Fruit fly (Drosophila melanogaster) whole organism, embryonic: Measurements from ENCODE around the gene Neu2.

Source experiments
- Aef1 ChIP-seq: fragments of 200-800 bp; sonication (Bioruptor generic); IDR thresholded peaks from 3 replicates; pipeline ENCODE4 v1.3.6; 2022; ENCODE audit warnings: missing biosample characterization, missing genetic modification characterization
- Atf6 ChIP-seq: fragments of 200-800 bp; sonication (Bioruptor generic); IDR thresholded peaks from 2 replicates; pipeline ENCODE4 v1.3.6; 2022; ENCODE audit warnings: missing biosample characterization, missing genetic modification characterization
- B-H2 ChIP-seq: fragments of 200-800 bp; sonication (Bioruptor generic); optimal IDR thresholded peaks from 2 replicates; lab custom pipeline; 2018; ENCODE audit warnings: missing biosample characterization, mild to moderate bottlenecking, missing genetic modification characterization
- Blimp-1 ChIP-seq: fragments of 200-800 bp; sonication (Bioruptor generic); optimal IDR thresholded peaks from 3 replicates; lab custom pipeline; 2018; ENCODE audit warnings: missing biosample characterization, missing genetic modification characterization, mild to moderate bottlenecking, moderate library complexity, missing genetic modification reagents
- CG10209 ChIP-seq: fragments of 200-800 bp; sonication (Bioruptor generic); optimal IDR thresholded peaks from 3 replicates; lab custom pipeline; 2017; ENCODE audit warnings: missing biosample characterization, mild to moderate bottlenecking, missing genetic modification characterization, missing genetic modification reagents
- CG11093 ChIP-seq: fragments of 200-800 bp; sonication (Bioruptor generic); IDR thresholded peaks from 3 replicates; pipeline ENCODE4 v1.3.6; 2022; ENCODE audit warnings: missing biosample characterization, missing genetic modification characterization
- CG12104 ChIP-seq: fragments of 200-800 bp; sonication (Bioruptor generic); optimal IDR thresholded peaks from 3 replicates; lab custom pipeline; 2016; ENCODE audit warnings: missing biosample characterization, missing genetic modification characterization
- CG13894 ChIP-seq: fragments of 200-800 bp; sonication (Bioruptor generic); optimal IDR thresholded peaks from 3 replicates; lab custom pipeline; 2018; ENCODE audit warnings: missing biosample characterization, mild to moderate bottlenecking, missing genetic modification characterization, moderate library complexity
- CG14667 ChIP-seq: fragments of 200-800 bp; sonication (Bioruptor generic); IDR thresholded peaks from 2 replicates; pipeline ENCODE4 v1.3.6; 2022; ENCODE audit warnings: missing biosample characterization, missing genetic modification characterization
- CG15479 ChIP-seq: fragments of 200-800 bp; sonication (Bioruptor generic); optimal IDR thresholded peaks from 3 replicates; lab custom pipeline; 2019; ENCODE audit warnings: missing biosample characterization, mild to moderate bottlenecking, missing genetic modification characterization, moderate library complexity
- CG15696 ChIP-seq: fragments of 200-800 bp; sonication (Bioruptor generic); optimal IDR thresholded peaks from 2 replicates; lab custom pipeline; 2019; ENCODE audit warnings: missing biosample characterization, mild to moderate bottlenecking, missing genetic modification characterization, moderate library complexity
- CG2116 ChIP-seq: fragments of 200-800 bp; sonication (Bioruptor generic); optimal IDR thresholded peaks from 3 replicates; lab custom pipeline; 2018; ENCODE audit warnings: missing biosample characterization, mild to moderate bottlenecking, missing genetic modification characterization
- CG33557 ChIP-seq: fragments of 200-800 bp; sonication (Bioruptor generic); optimal IDR thresholded peaks from 2 replicates; lab custom pipeline; 2019; ENCODE audit warnings: missing biosample characterization, mild to moderate bottlenecking, missing genetic modification characterization, moderate library complexity
- CG34376 ChIP-seq: fragments of 200-800 bp; sonication (Bioruptor generic); optimal IDR thresholded peaks from 2 replicates; lab custom pipeline; 2018; ENCODE audit warnings: missing biosample characterization, mild to moderate bottlenecking, missing genetic modification characterization
- CG3847 ChIP-seq: fragments of 200-800 bp; sonication (Bioruptor generic); IDR thresholded peaks from 2 replicates; pipeline ENCODE4 v1.3.6; 2022; ENCODE audit warnings: missing biosample characterization, missing genetic modification characterization
- CG4360 ChIP-seq: fragments of 200-800 bp; sonication (Bioruptor generic); IDR thresholded peaks from 2 replicates; pipeline ENCODE4 v1.3.6; 2022; ENCODE audit warnings: missing biosample characterization, missing genetic modification characterization
- CG4820 ChIP-seq: fragments of 200-800 bp; sonication (Bioruptor generic); optimal IDR thresholded peaks from 3 replicates; lab custom pipeline; 2016; ENCODE audit warnings: missing biosample characterization, missing genetic modification characterization
- CG6654 ChIP-seq: fragments of 200-800 bp; sonication (Bioruptor generic); optimal IDR thresholded peaks from 2 replicates; lab custom pipeline; 2017; ENCODE audit warnings: missing biosample characterization, mild to moderate bottlenecking, missing genetic modification characterization
- CG6813 ChIP-seq: fragments of 200-800 bp; sonication (Bioruptor generic); optimal IDR thresholded peaks from 2 replicates; lab custom pipeline; 2017; ENCODE audit warnings: missing biosample characterization, missing genetic modification characterization, mild to moderate bottlenecking, moderate library complexity, missing genetic modification reagents
- CG6854 ChIP-seq: fragments of 200-800 bp; sonication (Bioruptor generic); optimal IDR thresholded peaks from 3 replicates; lab custom pipeline; 2017; ENCODE audit warnings: missing biosample characterization, mild to moderate bottlenecking, missing genetic modification characterization
- CG8388 ChIP-seq: fragments of 200-800 bp; sonication (Bioruptor generic); optimal IDR thresholded peaks from 2 replicates; lab custom pipeline; 2019; ENCODE audit warnings: missing biosample characterization, mild to moderate bottlenecking, missing genetic modification characterization, moderate library complexity
- CG8944 ChIP-seq: fragments of 200-800 bp; sonication (Bioruptor generic); optimal IDR thresholded peaks from 3 replicates; lab custom pipeline; 2016; ENCODE audit warnings: missing biosample characterization, missing genetic modification characterization
- CG9876 ChIP-seq: fragments of 200-800 bp; sonication (Bioruptor generic); optimal IDR thresholded peaks from 2 replicates; lab custom pipeline; 2016; ENCODE audit warnings: missing biosample characterization, missing genetic modification characterization
- Dip3 ChIP-seq: fragments of 200-800 bp; sonication (Bioruptor generic); optimal IDR thresholded peaks from 3 replicates; lab custom pipeline; 2016; ENCODE audit warnings: missing biosample characterization, missing genetic modification characterization
- Dll ChIP-seq: fragments of 200-800 bp; sonication (Bioruptor generic); IDR thresholded peaks from 4 replicates; pipeline ENCODE4 v1.3.6; 2022; ENCODE audit warnings: missing biosample characterization, missing genetic modification characterization; ENCODE audit not compliant: partially characterized antibody
- Eip74EF ChIP-seq, 2 experiments: fragments of 200-800 bp in 1 of 2; fragments of >200 bp in 1 of 2; sonication (Bioruptor generic) in 1 of 2; optimal IDR thresholded peaks; 2 replicates each; lab custom pipeline; 2017 to 2019; ENCODE audit warnings: missing biosample characterization in 2 of 2, missing genetic modification characterization in 2 of 2, mild to moderate bottlenecking in 1 of 2, moderate library complexity in 1 of 2
- Fer2 ChIP-seq: fragments of 200-800 bp; sonication (Bioruptor generic); optimal IDR thresholded peaks from 2 replicates; lab custom pipeline; 2018; ENCODE audit warnings: missing biosample characterization, mild to moderate bottlenecking, missing genetic modification characterization, moderate library complexity
- MTF-1 ChIP-seq: fragments of 200-800 bp; sonication (Bioruptor generic); optimal IDR thresholded peaks from 2 replicates; lab custom pipeline; 2018; ENCODE audit warnings: missing biosample characterization, mild to moderate bottlenecking, missing genetic modification characterization, borderline replicate concordance
- NC2β ChIP-seq: fragments of 200-800 bp; sonication (Bioruptor generic); optimal IDR thresholded peaks from 2 replicates; lab custom pipeline; 2016; ENCODE audit warnings: missing biosample characterization, missing genetic modification characterization
- PHDP ChIP-seq: fragments of 200-800 bp; sonication (Bioruptor generic); optimal IDR thresholded peaks from 3 replicates; lab custom pipeline; 2018; ENCODE audit warnings: missing biosample characterization, mild to moderate bottlenecking, missing genetic modification characterization, moderate library complexity
- Six4 ChIP-seq: fragments of 200-800 bp; sonication (Bioruptor generic); optimal IDR thresholded peaks from 2 replicates; lab custom pipeline; 2016; ENCODE audit warnings: missing biosample characterization, missing genetic modification characterization
- Sry-δ ChIP-seq: fragments of 200-800 bp; sonication (Bioruptor generic); optimal IDR thresholded peaks from 2 replicates; lab custom pipeline; 2016; ENCODE audit warnings: missing biosample characterization, missing genetic modification characterization
- abd-A ChIP-seq: fragments of 200-800 bp; sonication (Bioruptor generic); optimal IDR thresholded peaks from 3 replicates; lab custom pipeline; 2019; ENCODE audit warnings: missing biosample characterization, mild to moderate bottlenecking, missing genetic modification characterization, moderate library complexity
- danr ChIP-seq: fragments of 200-800 bp; sonication (Bioruptor generic); IDR thresholded peaks from 2 replicates; pipeline ENCODE4 v1.3.6; 2022; ENCODE audit warnings: missing biosample characterization, missing genetic modification characterization
- dmrt99B ChIP-seq: fragments of 200-800 bp; sonication (Bioruptor generic); optimal IDR thresholded peaks from 2 replicates; lab custom pipeline; 2018; ENCODE audit warnings: missing biosample characterization, mild to moderate bottlenecking, missing genetic modification characterization, moderate library complexity
- dysf ChIP-seq: fragments of 200-800 bp; sonication (Bioruptor generic); IDR thresholded peaks from 3 replicates; pipeline ENCODE4 v1.3.6; 2022; ENCODE audit warnings: missing biosample characterization, missing genetic modification characterization
- esg ChIP-seq: fragments of 200-800 bp; sonication (Bioruptor generic); conservative IDR thresholded peaks from 2 replicates; pipeline ENCODE4 v1.3.6; 2022; ENCODE audit warnings: missing biosample characterization, missing genetic modification characterization
- maf-S ChIP-seq: fragments of 200-800 bp; sonication (Bioruptor generic); optimal IDR thresholded peaks from 2 replicates; lab custom pipeline; 2016; ENCODE audit warnings: missing biosample characterization, missing genetic modification characterization
- nerfin-1 ChIP-seq: fragments of 200-800 bp; sonication (Bioruptor generic); optimal IDR thresholded peaks from 3 replicates; lab custom pipeline; 2019; ENCODE audit warnings: missing biosample characterization, mild to moderate bottlenecking, missing genetic modification characterization, moderate library complexity
- nmo ChIP-seq: fragments of 200-800 bp; sonication (Bioruptor generic); optimal IDR thresholded peaks from 2 replicates; lab custom pipeline; 2018; ENCODE audit warnings: missing biosample characterization, mild to moderate bottlenecking, missing genetic modification characterization, moderate library complexity
- prd ChIP-seq, 3 experiments: fragments of >200 bp in 2 of 3; fragments of 200-800 bp in 1 of 3; sonication (Bioruptor generic) in 1 of 3; optimal IDR thresholded peaks in 2 of 3; IDR thresholded peaks in 1 of 3; 2 replicates in 2 of 3; 3 replicates in 1 of 3; pipeline versions ENCODE4 v1.3.6 to Lab custom; 2017 to 2022; ENCODE audit warnings: missing biosample characterization in 1 of 3, missing genetic modification characterization in 1 of 3
- psq ChIP-seq: fragments of 200-800 bp; sonication (Bioruptor generic); optimal IDR thresholded peaks from 2 replicates; lab custom pipeline; 2017; ENCODE audit warnings: missing biosample characterization, missing genetic modification characterization
- scrt ChIP-seq: fragments of 200-800 bp; sonication (Bioruptor generic); optimal IDR thresholded peaks from 2 replicates; lab custom pipeline; 2018; ENCODE audit warnings: missing biosample characterization, mild to moderate bottlenecking, missing genetic modification characterization, moderate library complexity
- toy ChIP-seq: fragments of 200-800 bp; sonication (Bioruptor generic); IDR thresholded peaks from 2 replicates; pipeline ENCODE4 v1.3.6; 2022; ENCODE audit warnings: missing biosample characterization, missing genetic modification characterization
- trem ChIP-seq: fragments of 200-800 bp; optimal IDR thresholded peaks from 3 replicates; lab custom pipeline; 2019; ENCODE audit warnings: missing biosample characterization, mild to moderate bottlenecking, missing genetic modification characterization, moderate library complexity
- unc-4 ChIP-seq: fragments of 200-800 bp; sonication (Bioruptor generic); IDR thresholded peaks from 2 replicates; pipeline ENCODE4 v1.3.6; 2022; ENCODE audit warnings: missing biosample characterization, missing genetic modification characterization; ENCODE audit not compliant: partially characterized antibody
- wor ChIP-seq: fragments of 200-800 bp; sonication (Bioruptor generic); IDR thresholded peaks from 2 replicates; pipeline ENCODE4 v1.3.6; 2022; ENCODE audit warnings: missing biosample characterization, missing genetic modification characterization

Gene Neu2

DNA sequence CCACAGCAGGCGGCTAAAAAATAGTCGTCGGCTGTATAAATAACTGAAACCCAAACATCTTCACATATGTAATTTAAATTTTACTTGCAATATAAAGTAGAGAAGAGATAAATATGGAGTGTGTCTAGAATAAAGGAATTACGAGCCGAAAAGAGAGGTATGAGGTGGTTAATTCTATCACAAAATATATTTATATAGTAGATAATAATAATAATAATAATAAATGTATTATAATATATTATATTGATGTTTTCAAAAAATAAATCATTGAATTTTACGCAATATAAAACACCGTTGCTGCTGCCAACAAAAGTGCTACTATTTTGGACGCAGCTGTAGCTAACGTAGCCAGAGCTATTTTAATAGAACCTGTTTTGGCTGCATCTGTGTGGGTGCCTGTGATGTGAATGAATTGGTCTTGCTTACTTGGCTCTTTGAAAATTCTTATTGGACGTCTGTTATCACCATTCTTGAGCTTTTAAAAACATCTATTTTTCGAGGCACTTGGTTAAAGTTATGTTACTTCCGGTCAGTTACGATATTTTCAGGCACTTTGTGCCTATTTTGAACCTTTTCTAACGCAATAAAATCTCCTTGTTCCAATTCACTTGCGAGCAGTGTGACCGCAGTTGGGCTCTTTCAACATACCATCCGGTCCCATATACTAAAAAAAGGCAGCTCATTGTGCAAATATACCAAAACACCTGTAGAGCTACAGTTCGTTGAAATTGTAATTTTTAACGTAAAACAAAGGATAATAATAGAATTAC lies 6.7 kb upstream of the Neu2 start, which contains the start of gene Hr78 (continued):
- TF ChIP-seq CG15696 (tag; lab: Kevin White, UChicago) (peak; percentile 62), Atf6 (GFP tag; lab: Robert Waterston, UW) (peak; percentile 54; the same call in 1 of the 2 replicates), wor (no peak), Dll (GFP tag; lab: Robert Waterston, UW) (no peak), CG6854 (GFP tag; lab: Kevin White, UChicago) (peak; percentile 88), NC2β (GFP tag; lab: Kevin White, UChicago) (no peak), dysf (GFP tag; lab: Robert Waterston, UW) (peak; percentile 80), abd-A (tag; lab: Kevin White, UChicago) (no peak), CG4820 (GFP tag; lab: Kevin White, UChicago) (peak; percentile 41), CG2116 (GFP tag; lab: Kevin White, UChicago) (peak; percentile 48), CG9876 (GFP tag; lab: Kevin White, UChicago) (no peak), Sry-δ (GFP tag; lab: Kevin White, UChicago) (no peak), CG6654 (GFP tag; lab: Kevin White, UChicago) (peak; percentile 40), CG14667 (GFP tag; lab: Robert Waterston, UW) (no peak; the same call in 1 of the 2 replicates), CG33557 (GFP tag; lab: Kevin White, UChicago) (peak; percentile 67), nmo (GFP tag; lab: Kevin White, UChicago) (peak; percentile 84), CG4360 (peak; percentile 41), CG8388 (GFP tag; lab: Kevin White, UChicago) (peak; percentile 99), scrt (GFP tag; lab: Kevin White, UChicago) (peak; percentile 91), CG8944 (no peak), psq (GFP tag; lab: Kevin White, UChicago) (peak; percentile 32), CG6813 (GFP tag; lab: Kevin White, UChicago) (peak; percentile 85), maf-S (GFP tag; lab: Kevin White, UChicago) (no peak), CG15479 (GFP tag; lab: Kevin White, UChicago) (peak; percentile 32), trem (tag; lab: Kevin White, UChicago) (peak; percentile 78), Six4 (peak; percentile 74), unc-4 (GFP tag; lab: Robert Waterston, UW) (0 out of 2 replicates have a peak, but pooled peaks have one; percentile 18), Fer2 (tag; lab: Kevin White, UChicago) (peak; percentile 56), danr (GFP tag; lab: Robert Waterston, UW) (peak; percentile 41; the same call in 1 of the 2 replicates), CG3847 (GFP tag; lab: Robert Waterston, UW) (peak; percentile 40; the same call in 1 of the 2 replicates), MTF-1 (GFP tag; lab: Kevin White, UChicago) (no peak), Dip3 (no peak), toy (GFP tag; lab: Robert Waterston, UW) (0 out of 2 replicates have a peak, but pooled peaks have one; percentile 15), PHDP (tag; lab: Kevin White, UChicago) (peak; percentile 89), Aef1 (peak; percentile 42; the same call in 1 of the 3 replicates), esg (peak; percentile 40; the same call in 1 of the 2 replicates), prd (optimal IDR thresholded peaks at IDR 0.05; lab: Kevin White, UChicago) (no peak), prd (GFP tag; IDR thresholded peaks at IDR 0.05; lab: Robert Waterston, UW) (peak; percentile 77), CG13894 (tag; lab: Kevin White, UChicago) (no peak), CG11093 (GFP tag; lab: Robert Waterston, UW) (no peak), Blimp-1 (GFP tag; lab: Kevin White, UChicago) (peak; percentile 76), CG10209 (GFP tag; lab: Kevin White, UChicago) (peak; percentile 88), CG34376 (GFP tag; lab: Kevin White, UChicago) (peak; percentile 15), nerfin-1 (tag; lab: Kevin White, UChicago) (peak; percentile 70), dmrt99B (tag; lab: Kevin White, UChicago) (peak; percentile 90), Eip74EF (GFP tag; optimal IDR thresholded peaks at IDR 0.05; lab: Kevin White, UChicago) (peak in 1 of 2 experiments; percentile 79), CG12104 (GFP tag; lab: Kevin White, UChicago) (peak; percentile 70), B-H2 (GFP tag; lab: Kevin White, UChicago) (peak; percentile 68)
